Worm (Caenorhabditis elegans): ENCODE measurements around the gene Y41C4A.21.

ce11 chrIII:11746718-11747117 lies 14.6 kb downstream of the Y41C4A.21 start, which contains the start of gene mrt-2:
- no peak for TF ChIP-seq egl-27 (tag; optimal IDR thresholded peaks at IDR 0.05)
- peak; percentile 34 for TF ChIP-seq jun-1 (tag; optimal IDR thresholded peaks at IDR 0.05)
- TF ChIP-seq hpl-2 (GFP tag; optimal IDR thresholded peaks at IDR 0.05), result no peak
- no peak for TF ChIP-seq aha-1 (tag; optimal IDR thresholded peaks at IDR 0.05)
- TF ChIP-seq lsy-2 (tag; optimal IDR thresholded peaks at IDR 0.05), result peak; percentile 86 to 88
- TF ChIP-seq isw-1 (GFP tag; IDR thresholded peaks at IDR 0.05), result peak; percentile 78
- TF ChIP-seq ces-1 (GFP tag; optimal IDR thresholded peaks at IDR 0.05), result no peak
- TF ChIP-seq pqm-1 (tag; optimal IDR thresholded peaks at IDR 0.05), result no peak
- no peak for TF ChIP-seq zag-1 (tag; optimal IDR thresholded peaks at IDR 0.05)
- TF ChIP-seq ztf-11 (tag; optimal IDR thresholded peaks at IDR 0.05), result peak in 1 of 2 experiments; percentile 95

Measured in whole organism, L1 larva.